Worm (Caenorhabditis elegans): ENCODE data around the gene htz-1.

The htz-1 gene

ce11 chrIV:4445711-4446290, at the start of gene htz-1, which contains the start of gene wapl-1:
Gene htz-1, plus strand, starts transcription at chrIV:4446216.
Gene wapl-1, minus strand, starts transcription at chrIV:4445740.
- TF ChIP-seq lir-1 (GFP tag; conservative IDR thresholded peaks at IDR 0.05): peak; percentile 90
- peak; percentile 80 for TF ChIP-seq repo-1 (tag; optimal IDR thresholded peaks at IDR 0.05)
- TF ChIP-seq cebp-2 (GFP tag; IDR thresholded peaks at IDR 0.05): peak; percentile 72; the same call in 1 of the 2 replicates
- TF ChIP-seq Y67H2A.10 (GFP tag; conservative IDR thresholded peaks at IDR 0.05): 0 out of 2 replicates have a peak, but pooled peaks have one; percentile 66
- TF ChIP-seq snpc-3.4 (tag; optimal IDR thresholded peaks at IDR 0.05): peak; percentile 90
- TF ChIP-seq F55B11.4 (tag; optimal IDR thresholded peaks at IDR 0.05; ENCODE audit: borderline replicate concordance, insufficient read depth): no peak
- no peak for TF ChIP-seq nhr-27 (tag; optimal IDR thresholded peaks at IDR 0.05)
- no peak for TF ChIP-seq ztf-22 (GFP tag; optimal IDR thresholded peaks at IDR 0.05)
- no peak for TF ChIP-seq mel-28 (tag; optimal IDR thresholded peaks at IDR 0.05; ENCODE audit: borderline replicate concordance)
- peak; percentile 85 for TF ChIP-seq C06A6.2 (GFP tag; conservative IDR thresholded peaks at IDR 0.05)
- peak; percentile 94 for TF ChIP-seq attf-5 (GFP tag; optimal IDR thresholded peaks at IDR 0.05)
- no peak for TF ChIP-seq dpff-1 (tag; optimal IDR thresholded peaks at IDR 0.05)
- TF ChIP-seq hlh-26 (GFP tag; conservative IDR thresholded peaks at IDR 0.05): no peak
- TF ChIP-seq ceh-40 (GFP tag; IDR thresholded peaks at IDR 0.05): no peak
- no peak for TF ChIP-seq F10E7.11 (tag; optimal IDR thresholded peaks at IDR 0.05)
- TF ChIP-seq nfya-2 (GFP tag; IDR thresholded peaks at IDR 0.05): no peak
- 0 out of 2 replicates have a peak, but pooled peaks have one; percentile 66 for TF ChIP-seq ztf-28 (GFP tag; IDR thresholded peaks at IDR 0.05)
- TF ChIP-seq tbp1 (GFP tag; optimal IDR thresholded peaks at IDR 0.05): peak; percentile 76
- TF ChIP-seq ekl-4 (GFP tag; IDR thresholded peaks at IDR 0.05): peak; percentile 94
- no peak for TF ChIP-seq mxl-1 (tag; optimal IDR thresholded peaks at IDR 0.05)
- peak; percentile 64; the same call in 1 of the 2 replicates for TF ChIP-seq zfh-2 (GFP tag; conservative IDR thresholded peaks at IDR 0.05)
- TF ChIP-seq dpl-1 (GFP tag; optimal IDR thresholded peaks at IDR 0.05): peak; percentile 89
- TF ChIP-seq ZK185.1 (tag; optimal IDR thresholded peaks at IDR 0.05; ENCODE audit: poor library complexity, severe bottlenecking): peak; percentile 88
- no peak for TF ChIP-seq F22D6.2 (tag; optimal IDR thresholded peaks at IDR 0.05)
- peak; percentile 27 for TF ChIP-seq gei-17 (GFP tag; optimal IDR thresholded peaks at IDR 0.05)
- TF ChIP-seq madf-3 (GFP tag; IDR thresholded peaks at IDR 0.05): peak; percentile 92
- TF ChIP-seq akir-1 (GFP tag; optimal IDR thresholded peaks at IDR 0.05): peak; percentile 54
- TF ChIP-seq egl-44 (GFP tag; IDR thresholded peaks at IDR 0.05): no peak
- TF ChIP-seq F39B2.1 (GFP tag; IDR thresholded peaks at IDR 0.05): peak; percentile 81; the same call in 1 of the 2 replicates
- TF ChIP-seq F33H1.4 (GFP tag; IDR thresholded peaks at IDR 0.05): peak; percentile 99
- no peak for TF ChIP-seq F57A8.1 (GFP tag; optimal IDR thresholded peaks at IDR 0.05)
- TF ChIP-seq nfya-1 (tag; optimal IDR thresholded peaks at IDR 0.05; ENCODE audit: borderline replicate concordance, insufficient read depth): no peak
- no peak for TF ChIP-seq sptf-2 (GFP tag; optimal IDR thresholded peaks at IDR 0.05)
- TF ChIP-seq nhr-90 (tag; optimal IDR thresholded peaks at IDR 0.05): no peak
- peak; percentile 94 for TF ChIP-seq ceh-27 (GFP tag; optimal IDR thresholded peaks at IDR 0.05)
- peak; percentile 96 for TF ChIP-seq lsl-1 (GFP tag; optimal IDR thresholded peaks at IDR 0.05)
- no peak for TF ChIP-seq aptf-3 (GFP tag; IDR thresholded peaks at IDR 0.05)
- no peak for TF ChIP-seq ceh-79 (tag; optimal IDR thresholded peaks at IDR 0.05)
- TF ChIP-seq mcd-1 (GFP tag; IDR thresholded peaks at IDR 0.05): peak; percentile 93
- TF ChIP-seq K12H6.12 (tag; optimal IDR thresholded peaks at IDR 0.05): peak; percentile 85
- TF ChIP-seq ceh-91 (GFP tag; IDR thresholded peaks at IDR 0.05): peak; percentile 93
- TF ChIP-seq Y53G8AR.9 (GFP tag; conservative IDR thresholded peaks at IDR 0.05): peak; percentile 88
- TF ChIP-seq snpc-1.3 (tag; optimal IDR thresholded peaks at IDR 0.05; ENCODE audit: insufficient read depth): peak; percentile 79
- peak; percentile 67 for TF ChIP-seq nhr-80 (tag; optimal IDR thresholded peaks at IDR 0.05)
- TF ChIP-seq B0019.2 (GFP tag; conservative IDR thresholded peaks at IDR 0.05): peak; percentile 93
- no peak for TF ChIP-seq fkh-3 (tag; optimal IDR thresholded peaks at IDR 0.05)
- TF ChIP-seq let-607 (tag; optimal IDR thresholded peaks at IDR 0.05): peak; percentile 36 to 56
